Fruit fly (Drosophila melanogaster) whole organism, prepupa: Measurements from ENCODE around the gene CG9641.
A peak's percentile ranks its signal among the peaks of the same experiment; 100 is the strongest.

Experiments used
- Blimp-1 ChIP-seq: fragments of 200-800 bp; sonication (Bioruptor generic); optimal IDR thresholded peaks from 3 replicates; lab custom pipeline; 2017; ENCODE audit warnings: missing biosample characterization, missing genetic modification characterization, mild to moderate bottlenecking, moderate library complexity, missing genetic modification reagents
- CG10631 ChIP-seq: fragments of 200-800 bp; sonication (Bioruptor generic); optimal IDR thresholded peaks from 2 replicates; lab custom pipeline; 2016; ENCODE audit warnings: missing biosample characterization, missing genetic modification characterization
- CG10669 ChIP-seq: fragments of 200-800 bp; sonication (Bioruptor generic); optimal IDR thresholded peaks from 3 replicates; lab custom pipeline; 2018; ENCODE audit warnings: missing biosample characterization, mild to moderate bottlenecking, missing genetic modification characterization, moderate library complexity
- CG11294 ChIP-seq: fragments of 200-800 bp; sonication (Bioruptor generic); IDR thresholded peaks from 2 replicates; pipeline ENCODE4 v1.3.6; 2022; ENCODE audit warnings: missing biosample characterization, missing genetic modification characterization
- CG11762 ChIP-seq: fragments of 200-800 bp; sonication (Bioruptor generic); optimal IDR thresholded peaks from 3 replicates; lab custom pipeline; 2016; ENCODE audit warnings: missing biosample characterization, missing genetic modification characterization; ENCODE audit not compliant: insufficient read depth
- CG11902 ChIP-seq: fragments of 200-800 bp; sonication (Bioruptor generic); optimal IDR thresholded peaks from 3 replicates; lab custom pipeline; 2016; ENCODE audit warnings: missing biosample characterization, missing genetic modification characterization
- CG1621 ChIP-seq: fragments of 200-800 bp; sonication (Bioruptor generic); optimal IDR thresholded peaks from 3 replicates; lab custom pipeline; 2018; ENCODE audit warnings: missing biosample characterization, mild to moderate bottlenecking, missing genetic modification characterization
- CG16779 ChIP-seq: fragments of 200-800 bp; sonication (Bioruptor generic); optimal IDR thresholded peaks from 3 replicates; lab custom pipeline; 2017; ENCODE audit warnings: missing biosample characterization, mild to moderate bottlenecking, missing genetic modification characterization
- CG3032 ChIP-seq: fragments of 200-800 bp; optimal IDR thresholded peaks from 2 replicates; lab custom pipeline; 2019; ENCODE audit warnings: missing biosample characterization, mild to moderate bottlenecking, missing genetic modification characterization, moderate library complexity
- CG32006 ChIP-seq: fragments of 200-800 bp; sonication (Bioruptor generic); optimal IDR thresholded peaks from 3 replicates; lab custom pipeline; 2017; ENCODE audit warnings: missing biosample characterization, mild to moderate bottlenecking, missing genetic modification characterization
- CG34406 ChIP-seq: fragments of 200-800 bp; sonication (Bioruptor generic); optimal IDR thresholded peaks from 3 replicates; lab custom pipeline; 2016; ENCODE audit warnings: missing biosample characterization, missing genetic modification characterization
- CG4318 ChIP-seq: fragments of 200-800 bp; sonication (Bioruptor generic); optimal IDR thresholded peaks from 3 replicates; lab custom pipeline; 2017; ENCODE audit warnings: missing biosample characterization, mild to moderate bottlenecking, missing genetic modification characterization
- CG6276 ChIP-seq: fragments of 200-800 bp; sonication (Bioruptor generic); optimal IDR thresholded peaks from 2 replicates; lab custom pipeline; 2017; ENCODE audit warnings: missing biosample characterization, mild to moderate bottlenecking, missing genetic modification characterization
- CG6808 ChIP-seq: fragments of 200-800 bp; sonication (Bioruptor generic); optimal IDR thresholded peaks from 3 replicates; lab custom pipeline; 2017; ENCODE audit warnings: missing biosample characterization, missing genetic modification characterization, mild to moderate bottlenecking, moderate library complexity, missing genetic modification reagents
- CG7368 ChIP-seq: fragments of 200-800 bp; sonication (Bioruptor generic); optimal IDR thresholded peaks from 3 replicates; lab custom pipeline; 2016; ENCODE audit warnings: missing biosample characterization, missing genetic modification characterization
- CG8119 ChIP-seq: fragments of 200-800 bp; sonication (Bioruptor generic); IDR thresholded peaks from 3 replicates; pipeline ENCODE4 v1.3.6; 2022; ENCODE audit warnings: missing biosample characterization, missing genetic modification characterization
- CG8319 ChIP-seq: fragments of 200-800 bp; sonication (Bioruptor generic); optimal IDR thresholded peaks from 3 replicates; lab custom pipeline; 2016; ENCODE audit warnings: missing biosample characterization, missing genetic modification characterization
- CG8632 ChIP-seq: fragments of 200-800 bp; sonication (Bioruptor generic); optimal IDR thresholded peaks from 3 replicates; lab custom pipeline; 2016; ENCODE audit warnings: missing biosample characterization, missing genetic modification characterization
- CG9139 ChIP-seq: fragments of 200-800 bp; sonication (Bioruptor generic); optimal IDR thresholded peaks from 3 replicates; lab custom pipeline; 2017; ENCODE audit warnings: missing biosample characterization, mild to moderate bottlenecking, missing genetic modification characterization
- Eip75B ChIP-seq: fragments of 200-800 bp; sonication (Bioruptor generic); optimal IDR thresholded peaks from 3 replicates; lab custom pipeline; 2016; ENCODE audit warnings: missing biosample characterization, missing genetic modification characterization
- Eip78C ChIP-seq: fragments of 200-800 bp; sonication (Bioruptor generic); peaks from one replicate; lab custom pipeline; 2016; ENCODE audit warnings: missing biosample characterization, missing genetic modification characterization
- Eip93F ChIP-seq: fragments of 200-800 bp; sonication (Bioruptor generic); optimal IDR thresholded peaks from 2 replicates; lab custom pipeline; 2016; ENCODE audit warnings: missing biosample characterization, mild to moderate bottlenecking, missing genetic modification characterization
- Ets21C ChIP-seq: fragments of 200-800 bp; sonication (Bioruptor generic); optimal IDR thresholded peaks from 3 replicates; lab custom pipeline; 2016; ENCODE audit warnings: missing biosample characterization, missing genetic modification characterization
- Gug ChIP-seq: fragments of 200-800 bp; sonication (Bioruptor generic); IDR thresholded peaks from 2 replicates; pipeline ENCODE4 v1.3.6; 2022; ENCODE audit warnings: missing biosample characterization, missing genetic modification characterization
- Hr39 ChIP-seq: fragments of 200-800 bp; sonication (Bioruptor generic); optimal IDR thresholded peaks from 2 replicates; lab custom pipeline; 2016; ENCODE audit warnings: missing biosample characterization, missing genetic modification characterization
- Hr4 ChIP-seq: fragments of 200-800 bp; sonication (Bioruptor generic); optimal IDR thresholded peaks from 3 replicates; lab custom pipeline; 2016; ENCODE audit warnings: missing biosample characterization, missing genetic modification characterization
- Lpt ChIP-seq: fragments of 200-800 bp; sonication (Bioruptor generic); optimal IDR thresholded peaks from 3 replicates; lab custom pipeline; 2016; ENCODE audit warnings: missing biosample characterization, missing genetic modification characterization
- OdsH ChIP-seq: fragments of 200-800 bp; sonication (Bioruptor generic); optimal IDR thresholded peaks from 3 replicates; lab custom pipeline; 2016; ENCODE audit warnings: missing biosample characterization, missing genetic modification characterization
- Smox ChIP-seq: fragments of 200-800 bp; sonication (Bioruptor generic); optimal IDR thresholded peaks from 3 replicates; lab custom pipeline; 2016; ENCODE audit warnings: missing biosample characterization, missing genetic modification characterization
- Sox102F ChIP-seq: fragments of 200-800 bp; sonication (Bioruptor generic); optimal IDR thresholded peaks from 2 replicates; lab custom pipeline; 2016; ENCODE audit warnings: missing biosample characterization, mild to moderate bottlenecking, missing genetic modification characterization
- Sox15 ChIP-seq: fragments of 200-800 bp; sonication (Bioruptor generic); optimal IDR thresholded peaks from 3 replicates; lab custom pipeline; 2016; ENCODE audit warnings: missing biosample characterization, missing genetic modification characterization
- achi ChIP-seq: fragments of 200-800 bp; sonication (Bioruptor generic); optimal IDR thresholded peaks from 3 replicates; lab custom pipeline; 2016; ENCODE audit warnings: missing biosample characterization, missing genetic modification characterization
- acj6 ChIP-seq: fragments of 200-800 bp; sonication (Bioruptor generic); optimal IDR thresholded peaks from 3 replicates; lab custom pipeline; 2016; ENCODE audit warnings: missing biosample characterization, missing genetic modification characterization
- cyc ChIP-seq: fragments of 200-800 bp; sonication (Bioruptor generic); optimal IDR thresholded peaks from 3 replicates; lab custom pipeline; 2016; ENCODE audit warnings: missing biosample characterization, missing genetic modification characterization
- dsx ChIP-seq: fragments of 200-800 bp; optimal IDR thresholded peaks from 3 replicates; lab custom pipeline; 2019; ENCODE audit warnings: missing biosample characterization, mild to moderate bottlenecking, missing genetic modification characterization, moderate library complexity; ENCODE audit not compliant: poor library complexity, severe bottlenecking
- eg ChIP-seq: fragments of 200-800 bp; sonication (Bioruptor generic); IDR thresholded peaks from 3 replicates; pipeline ENCODE4 v1.3.6; 2022; ENCODE audit warnings: missing biosample characterization, missing genetic modification characterization
- fd59A ChIP-seq: fragments of 200-800 bp; sonication (Bioruptor generic); optimal IDR thresholded peaks from 2 replicates; lab custom pipeline; 2017; ENCODE audit warnings: missing biosample characterization, mild to moderate bottlenecking, missing genetic modification characterization, missing genetic modification reagents
- fkh ChIP-seq: fragments of 200-800 bp; sonication (Bioruptor generic); optimal IDR thresholded peaks from 3 replicates; lab custom pipeline; 2017; ENCODE audit warnings: missing biosample characterization, mild to moderate bottlenecking, missing genetic modification characterization, moderate library complexity
- lz ChIP-seq: fragments of 200-800 bp; sonication (Bioruptor generic); optimal IDR thresholded peaks from 3 replicates; lab custom pipeline; 2016; ENCODE audit warnings: missing biosample characterization, missing genetic modification characterization
- net ChIP-seq: fragments of 200-800 bp; sonication (Bioruptor generic); optimal IDR thresholded peaks from 3 replicates; lab custom pipeline; 2016; ENCODE audit warnings: missing biosample characterization, missing genetic modification characterization
- pdm3 ChIP-seq: fragments of 200-800 bp; sonication (Bioruptor generic); optimal IDR thresholded peaks from 3 replicates; lab custom pipeline; 2016; ENCODE audit warnings: missing biosample characterization, missing genetic modification characterization
- svp ChIP-seq: fragments of 200-800 bp; sonication (Bioruptor generic); peaks from one replicate; lab custom pipeline; 2016; ENCODE audit warnings: missing biosample characterization, missing genetic modification characterization
- topi ChIP-seq: fragments of 200-800 bp; sonication (Bioruptor generic); optimal IDR thresholded peaks from 3 replicates; lab custom pipeline; 2016; ENCODE audit warnings: missing biosample characterization, missing genetic modification characterization
- vri ChIP-seq: fragments of 200-800 bp; sonication (Bioruptor generic); optimal IDR thresholded peaks from 3 replicates; lab custom pipeline; 2016; ENCODE audit warnings: missing biosample characterization, mild to moderate bottlenecking, missing genetic modification characterization

Gene CG9641

dm6 chr2L:2957547-2958174 is 19.0 kb downstream of the CG9641 start (continued):
- TF ChIP-seq topi (GFP tag; lab: Kevin White, UChicago) (peak; percentile 93), lz (GFP tag; lab: Kevin White, UChicago) (peak; percentile 94), Hr4 (GFP tag; lab: Kevin White, UChicago) (peak; percentile 94), OdsH (GFP tag; lab: Kevin White, UChicago) (peak; percentile 92), CG11294 (GFP tag; lab: Robert Waterston, UW) (peak; percentile 75; the same call in 1 of the 2 replicates), CG8632 (GFP tag; lab: Kevin White, UChicago) (peak; percentile 86), vri (GFP tag; lab: Kevin White, UChicago) (peak; percentile 71), net (GFP tag; lab: Kevin White, UChicago) (peak; percentile 84), CG8119 (GFP tag; lab: Robert Waterston, UW) (peak; percentile 89), Eip78C (GFP tag; lab: Kevin White, UChicago) (peak; percentile 97), Gug (GFP tag; lab: Robert Waterston, UW) (peak; percentile 81), Hr39 (GFP tag; lab: Kevin White, UChicago) (peak; percentile 94)

dm6 chr2L:2956992-2957391 is 19.7 kb downstream of the CG9641 start:
- TF ChIP-seq Lpt (GFP tag; lab: Kevin White, UChicago) = no peak
- TF ChIP-seq CG8319 (GFP tag; lab: Kevin White, UChicago) = no peak
- TF ChIP-seq Hr4 (GFP tag; lab: Kevin White, UChicago) = no peak
- TF ChIP-seq Blimp-1 = no peak
- no peak for TF ChIP-seq CG3032 (tag; lab: Kevin White, UChicago)
- TF ChIP-seq fkh (GFP tag; lab: Kevin White, UChicago) = no peak
- TF ChIP-seq Smox (GFP tag; lab: Kevin White, UChicago) = no peak

dm6 chr2L:2956358-2956757 is 20.3 kb downstream of the CG9641 start:
- no peak for TF ChIP-seq Ets21C (GFP tag; lab: Kevin White, UChicago)
- peak; percentile 83 for TF ChIP-seq CG32006 (GFP tag; lab: Kevin White, UChicago)
- peak; percentile 24 for TF ChIP-seq Sox102F (GFP tag; lab: Kevin White, UChicago)
- no peak for TF ChIP-seq CG11902 (GFP tag; lab: Kevin White, UChicago)
- no peak for TF ChIP-seq cyc (GFP tag; lab: Kevin White, UChicago)
- TF ChIP-seq net (GFP tag; lab: Kevin White, UChicago) = peak; percentile 44
- peak; percentile 74 for TF ChIP-seq CG6276 (GFP tag; lab: Kevin White, UChicago)
- TF ChIP-seq CG10631 (GFP tag; lab: Kevin White, UChicago) = peak; percentile 58
- TF ChIP-seq Eip75B (GFP tag; lab: Kevin White, UChicago) = peak; percentile 67
- TF ChIP-seq CG4318 (GFP tag; lab: Kevin White, UChicago) = peak; percentile 60
- no peak for TF ChIP-seq fkh (GFP tag; lab: Kevin White, UChicago)
- TF ChIP-seq CG7368 (GFP tag; lab: Kevin White, UChicago) = peak; percentile 36
- TF ChIP-seq Blimp-1 = no peak
- TF ChIP-seq Eip78C (GFP tag; lab: Kevin White, UChicago) = peak; percentile 91
- TF ChIP-seq Hr4 (GFP tag; lab: Kevin White, UChicago) = peak; percentile 75
- peak; percentile 30 for TF ChIP-seq Hr39 (GFP tag; lab: Kevin White, UChicago)
- TF ChIP-seq pdm3 (GFP tag; lab: Kevin White, UChicago) = peak; percentile 44
- TF ChIP-seq CG1621 (tag; lab: Kevin White, UChicago) = peak; percentile 38
- TF ChIP-seq vri (GFP tag; lab: Kevin White, UChicago) = no peak
- TF ChIP-seq Smox (GFP tag; lab: Kevin White, UChicago) = no peak
- TF ChIP-seq Sox15 (GFP tag; lab: Kevin White, UChicago) = peak; percentile 16
- peak; percentile 54; the same call in 2 of the 3 replicates for TF ChIP-seq CG8119 (GFP tag; lab: Robert Waterston, UW)
- peak; percentile 52 for TF ChIP-seq topi (GFP tag; lab: Kevin White, UChicago)
- peak; percentile 9 for TF ChIP-seq CG34406 (GFP tag; lab: Kevin White, UChicago)
- no peak for TF ChIP-seq CG11294 (GFP tag; lab: Robert Waterston, UW)
- TF ChIP-seq CG10669 (GFP tag; lab: Kevin White, UChicago) = peak; percentile 64
- TF ChIP-seq CG16779 (tag; lab: Kevin White, UChicago) = peak; percentile 1
- TF ChIP-seq eg (GFP tag; lab: Robert Waterston, UW) = 0 out of 3 replicates have a peak, but pooled peaks have one; percentile 45
- no peak for TF ChIP-seq svp (GFP tag; lab: Kevin White, UChicago)
- peak; percentile 51 for TF ChIP-seq CG6808 (GFP tag; lab: Kevin White, UChicago)
- TF ChIP-seq acj6 = peak; percentile 57
- TF ChIP-seq achi (GFP tag; lab: Kevin White, UChicago) = peak; percentile 56
- peak; percentile 19 for TF ChIP-seq CG9139 (GFP tag; lab: Kevin White, UChicago)
- TF ChIP-seq CG11762 (GFP tag; lab: Kevin White, UChicago) = peak; percentile 25
- TF ChIP-seq dsx (GFP tag; lab: Kevin White, UChicago) = peak; percentile 66
- peak; percentile 62 for TF ChIP-seq fd59A (GFP tag; lab: Kevin White, UChicago)
- no peak for TF ChIP-seq Eip93F (GFP tag; lab: Kevin White, UChicago)
- no peak for TF ChIP-seq CG8319 (GFP tag; lab: Kevin White, UChicago)
- peak; percentile 35 for TF ChIP-seq lz (GFP tag; lab: Kevin White, UChicago)
